Worm (Caenorhabditis elegans): ENCODE data around the gene F41B4.1.

DNA sequence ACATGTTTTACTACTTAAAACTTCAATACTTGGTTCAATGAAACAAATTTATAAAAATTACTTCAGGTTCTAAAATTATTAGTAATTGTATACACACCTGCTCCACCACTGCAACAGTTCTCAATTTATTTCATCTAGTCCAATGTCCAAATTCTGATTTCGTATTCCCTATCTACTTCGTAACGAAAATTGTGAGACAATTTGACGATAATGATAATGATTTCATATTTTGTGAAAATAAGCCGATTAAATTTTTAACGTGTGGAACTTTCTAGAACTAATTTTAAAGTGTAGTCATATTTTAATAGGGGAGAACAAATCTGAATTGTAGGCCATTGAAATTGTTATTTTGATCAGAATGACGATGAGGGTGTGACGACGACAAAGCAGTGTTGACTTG is 35.2 kb downstream of the F41B4.1 start:
- TF ChIP-seq dpl-1 (GFP tag; optimal IDR thresholded peaks at IDR 0.05) (no peak), zip-2 (tag; optimal IDR thresholded peaks at IDR 0.05) (no peak)
